Worm (Caenorhabditis elegans) whole organism, L4 larva: ENCODE data around the gene nlp-59.

Experiments used
- T20F7.1 ChIP-seq: fragments of 200-800 bp; sonication (Bioruptor generic); optimal IDR thresholded peaks from 2 replicates; lab custom pipeline; 2018; ENCODE audit warnings: mild to moderate bottlenecking, missing genetic modification characterization, missing compliant biosample characterization
- T26A8.4 ChIP-seq: fragments of 200-800 bp; sonication (Bioruptor generic); IDR thresholded peaks from 2 replicates; pipeline ENCODE4 v1.3.6; 2022; ENCODE audit warnings: missing genetic modification characterization, missing compliant biosample characterization
- Y48G9A.11 ChIP-seq: fragments of 200-800 bp; sonication (Bioruptor generic); IDR thresholded peaks from 2 replicates; pipeline ENCODE4 v1.3.6; 2022; ENCODE audit warnings: missing genetic modification reagents, missing genetic modification characterization, missing compliant biosample characterization
- Y75B8A.6 ChIP-seq: fragments of 200-800 bp; sonication (Bioruptor generic); IDR thresholded peaks from 2 replicates; pipeline ENCODE4 v1.3.6; 2022; ENCODE audit warnings: missing genetic modification reagents, missing genetic modification characterization, missing compliant biosample characterization
- ceh-82 ChIP-seq: sonication (generic microtip); optimal IDR thresholded peaks from 2 replicates; lab custom pipeline; 2017; ENCODE audit warnings: missing biosample characterization, missing genetic modification characterization
- ctbp-1 ChIP-seq: fragments of 200-800 bp; sonication (Bioruptor generic); IDR thresholded peaks from 2 replicates; pipeline ENCODE4 v1.3.6; 2022; ENCODE audit warnings: missing genetic modification reagents, missing genetic modification characterization, missing compliant biosample characterization
- daf-16 ChIP-seq, 3 experiments: sonication (generic microtip); optimal IDR thresholded peaks; 2 replicates each; lab custom pipeline; 2016 to 2017; ENCODE audit warnings: missing genetic modification characterization in 3 of 3, missing genetic modification reagents in 3 of 3, mild to moderate bottlenecking in 2 of 3, missing compliant biosample characterization in 2 of 3, missing biosample characterization in 1 of 3, moderate library complexity in 1 of 3
- daf-19 ChIP-seq: fragments of 200-800 bp; sonication (Bioruptor generic); conservative IDR thresholded peaks from 2 replicates; pipeline ENCODE4 v1.3.6; 2022; ENCODE audit warnings: missing genetic modification characterization, missing compliant biosample characterization
- dmd-6 ChIP-seq: fragments of 200-800 bp; sonication (Bioruptor generic); IDR thresholded peaks from 2 replicates; pipeline ENCODE4 v1.3.6; 2022; ENCODE audit warnings: missing genetic modification reagents, missing genetic modification characterization, missing compliant biosample characterization
- dmd-8 ChIP-seq: fragments of 200-800 bp; sonication (Bioruptor generic); IDR thresholded peaks from 2 replicates; pipeline ENCODE4 v1.3.6; 2022; ENCODE audit warnings: missing genetic modification characterization, missing compliant biosample characterization
- dve-1 ChIP-seq: sonication (generic microtip); optimal IDR thresholded peaks from 2 replicates; lab custom pipeline; 2017; ENCODE audit warnings: antibody characterized with exemption, mild to moderate bottlenecking, missing genetic modification characterization, missing compliant biosample characterization; ENCODE audit not compliant: insufficient read depth
- egl-27 ChIP-seq: sonication (generic microtip); optimal IDR thresholded peaks from 3 replicates; lab custom pipeline; 2017; ENCODE audit warnings: missing biosample characterization, missing genetic modification reagents, missing genetic modification characterization
- fkh-10 ChIP-seq: fragments of 150-350 bp; optimal IDR thresholded peaks from 2 replicates; lab custom pipeline; 2014; ENCODE audit warnings: missing biosample characterization, missing genetic modification reagents, missing genetic modification characterization
- hlh-11 ChIP-seq: fragments of 200-800 bp; sonication (Bioruptor generic); optimal IDR thresholded peaks from 2 replicates; lab custom pipeline; 2018; ENCODE audit warnings: mild to moderate bottlenecking, missing genetic modification characterization, missing compliant biosample characterization
- hlh-30 ChIP-seq: sonication (generic microtip); optimal IDR thresholded peaks from 2 replicates; lab custom pipeline; 2017; ENCODE audit warnings: antibody characterized with exemption, mild to moderate bottlenecking, missing genetic modification characterization, missing compliant biosample characterization; ENCODE audit not compliant: insufficient read depth
- hmg-1.1 ChIP-seq: fragments of 200-800 bp; sonication (Bioruptor generic); IDR thresholded peaks from 2 replicates; pipeline ENCODE4 v1.3.6; 2022; ENCODE audit warnings: missing genetic modification reagents, missing genetic modification characterization, missing compliant biosample characterization
- lim-7 ChIP-seq: fragments of 200-800 bp; sonication (Bioruptor generic); IDR thresholded peaks from 2 replicates; pipeline ENCODE4 v1.3.6; 2022; ENCODE audit warnings: missing genetic modification characterization, missing compliant biosample characterization
- lin-15B ChIP-seq: fragments of 150-350 bp; sonication (generic microtip); optimal IDR thresholded peaks from 3 replicates; lab custom pipeline; 2014; ENCODE audit warnings: missing biosample characterization, missing genetic modification characterization
- lin-29 ChIP-seq: fragments of 200-800 bp; sonication (Bioruptor generic); IDR thresholded peaks from 2 replicates; pipeline ENCODE4 v1.3.6; 2022; ENCODE audit warnings: missing genetic modification reagents, missing genetic modification characterization, missing compliant biosample characterization
- lin-38 ChIP-seq: fragments of 200-800 bp; sonication (Bioruptor generic); IDR thresholded peaks from 2 replicates; pipeline ENCODE4 v1.3.6; 2022; ENCODE audit warnings: missing genetic modification reagents, missing genetic modification characterization, missing compliant biosample characterization
- lin-39 ChIP-seq: fragments of 150-350 bp; optimal IDR thresholded peaks from 2 replicates; lab custom pipeline; 2014; ENCODE audit warnings: missing biosample characterization, missing genetic modification reagents, missing genetic modification characterization
- lir-3 ChIP-seq: sonication (generic microtip); optimal IDR thresholded peaks from 2 replicates; lab custom pipeline; 2016; ENCODE audit warnings: mild to moderate bottlenecking, missing genetic modification characterization, missing compliant biosample characterization
- lsy-2 ChIP-seq, 2 experiments: fragments of 150-350 bp in 1 of 2; sonication (generic microtip) in 1 of 2; optimal IDR thresholded peaks; 2 replicates each; lab custom pipeline; 2014 to 2017; ENCODE audit warnings: missing biosample characterization in 2 of 2, missing genetic modification characterization in 2 of 2
- madf-9 ChIP-seq: fragments of 200-800 bp; sonication (Bioruptor generic); conservative IDR thresholded peaks from 2 replicates; pipeline ENCODE4 v1.3.6; 2022; ENCODE audit warnings: missing genetic modification reagents, missing genetic modification characterization, missing compliant biosample characterization
- mxl-2 ChIP-seq: fragments of 200-800 bp; sonication (Bioruptor generic); conservative IDR thresholded peaks from 2 replicates; pipeline ENCODE4 v1.3.6; 2022; ENCODE audit warnings: missing genetic modification reagents, missing genetic modification characterization, missing compliant biosample characterization
- mxl-3 ChIP-seq: fragments of 200-800 bp; sonication (Bioruptor generic); optimal IDR thresholded peaks from 2 replicates; lab custom pipeline; 2018; ENCODE audit warnings: mild to moderate bottlenecking, missing genetic modification characterization, missing compliant biosample characterization
- nhr-10 ChIP-seq: fragments of 150-350 bp; optimal IDR thresholded peaks from 2 replicates; lab custom pipeline; 2014; ENCODE audit warnings: missing biosample characterization, missing genetic modification characterization
- nhr-111 ChIP-seq: fragments of 200-800 bp; sonication (Bioruptor generic); optimal IDR thresholded peaks from 2 replicates; lab custom pipeline; 2018; ENCODE audit warnings: mild to moderate bottlenecking, missing genetic modification characterization, missing compliant biosample characterization
- nhr-28 ChIP-seq: fragments of 150-350 bp; optimal IDR thresholded peaks from 2 replicates; lab custom pipeline; 2014; ENCODE audit warnings: missing biosample characterization, missing genetic modification characterization
- nhr-6 ChIP-seq: fragments of 150-350 bp; optimal IDR thresholded peaks from 2 replicates; lab custom pipeline; 2014; ENCODE audit warnings: missing biosample characterization, missing genetic modification characterization
- nhr-76 ChIP-seq: fragments of 150-350 bp; optimal IDR thresholded peaks from 2 replicates; lab custom pipeline; 2014; ENCODE audit warnings: missing biosample characterization, missing genetic modification characterization
- nhr-77 ChIP-seq: fragments of 150-350 bp; optimal IDR thresholded peaks from 2 replicates; lab custom pipeline; 2014; ENCODE audit warnings: missing biosample characterization, missing genetic modification characterization
- saeg-2 ChIP-seq: fragments of 200-800 bp; sonication (Bioruptor generic); IDR thresholded peaks from 2 replicates; pipeline ENCODE4 v1.3.6; 2022; ENCODE audit warnings: missing genetic modification reagents, missing genetic modification characterization, missing compliant biosample characterization
- tag-97 ChIP-seq: fragments of 200-800 bp; sonication (Bioruptor generic); IDR thresholded peaks from 2 replicates; pipeline ENCODE4 v1.3.6; 2022; ENCODE audit warnings: missing genetic modification characterization, missing compliant biosample characterization
- unc-130 ChIP-seq: sonication (generic microtip); optimal IDR thresholded peaks from 2 replicates; lab custom pipeline; 2016; ENCODE audit warnings: missing genetic modification reagents, missing genetic modification characterization, missing compliant biosample characterization

Gene nlp-59

ce11 chrV:14992627-14993117 lies 21.4 kb downstream of the nlp-59 start, which contains the start of gene T01C3.3:
Gene T01C3.3, minus strand, starts transcription at chrV:14992677.
- peak; percentile 63 for TF ChIP-seq lin-38 (GFP tag; lab: Robert Waterston, UW)
- peak; percentile 81 for TF ChIP-seq Y48G9A.11
- TF ChIP-seq hmg-1.1 (GFP tag; lab: Robert Waterston, UW): no peak
- peak; percentile 59 for TF ChIP-seq unc-130 (GFP tag; lab: Kevin White, UChicago)
- TF ChIP-seq, all 104 proteins: peak for 3

DNA sequence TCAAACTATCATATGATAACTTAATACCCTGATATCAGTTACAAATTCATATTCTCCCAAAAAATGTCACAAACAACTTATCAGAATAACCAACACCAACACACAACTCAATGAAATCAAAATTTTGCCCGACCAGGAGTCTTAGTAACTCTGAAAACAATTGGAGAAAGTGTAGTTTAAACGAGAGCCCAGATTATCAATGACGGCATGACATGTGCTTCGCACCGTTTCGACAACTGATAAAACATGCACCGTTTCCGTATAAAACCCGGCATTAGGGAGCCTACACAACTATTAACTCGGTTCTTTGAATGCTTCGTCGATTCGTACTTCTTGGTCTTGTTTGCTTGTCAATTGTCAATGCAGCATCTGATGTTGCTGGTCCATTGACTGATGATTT lies 22.4 kb downstream of the nlp-59 start, which contains the start of gene fil-1:
TSS of gene fil-1 (plus strand) at position 219 of the 400 bp plus-strand sequence.
- TF ChIP-seq T26A8.4 (GFP tag; lab: Robert Waterston, UW) (no peak), madf-9 (GFP tag; lab: Robert Waterston, UW) (no peak), saeg-2 (GFP tag; lab: Robert Waterston, UW) (no peak), dmd-6 (GFP tag; lab: Robert Waterston, UW) (peak; percentile 65), lim-7 (GFP tag; lab: Robert Waterston, UW) (no peak), daf-16 (GFP tag; optimal IDR thresholded peaks at IDR 0.05; lab: Kevin White, UChicago) (no peak), daf-16 (tag; optimal IDR thresholded peaks at IDR 0.05; lab: Kevin White, UChicago) (peak; percentile 88), nhr-77 (tag; lab: Kevin White, UChicago) (no peak), nhr-28 (tag; lab: Kevin White, UChicago) (peak; percentile 59), fkh-10 (GFP tag; lab: Kevin White, UChicago) (no peak), lir-3 (tag; lab: Kevin White, UChicago) (no peak), nhr-10 (tag; lab: Kevin White, UChicago) (no peak), lsy-2 (tag; optimal IDR thresholded peaks at IDR 0.05; lab: Kevin White, UChicago) (no peak), mxl-3 (GFP tag; lab: Kevin White, UChicago) (peak; percentile 52), ceh-82 (no peak), hlh-11 (tag; lab: Kevin White, UChicago) (peak; percentile 34), dve-1 (tag; lab: Kevin White, UChicago) (peak; percentile 26)
- TF ChIP-seq, all 104 proteins: peak for 6

- TF ChIP-seq lin-39 (tag; lab: Kevin White, UChicago) (no peak), nhr-76 (tag; lab: Kevin White, UChicago) (no peak), ceh-82 (no peak), egl-27 (tag; lab: Kevin White, UChicago) (no peak), daf-19 (GFP tag; lab: Robert Waterston, UW) (no peak), nhr-111 (no peak), ctbp-1 (GFP tag; lab: Robert Waterston, UW) (no peak), lin-15B (tag; lab: Kevin White, UChicago) (no peak), lin-29 (no peak), mxl-2 (no peak), dmd-8 (GFP tag; lab: Robert Waterston, UW) (no peak), nhr-10 (tag; lab: Kevin White, UChicago) (no peak), Y75B8A.6 (GFP tag; lab: Robert Waterston, UW) (no peak), tag-97 (GFP tag; lab: Robert Waterston, UW) (no peak), hlh-30 (tag; lab: Kevin White, UChicago) (no peak), nhr-6 (tag; lab: Kevin White, UChicago) (no peak), T20F7.1 (GFP tag; lab: Kevin White, UChicago) (no peak)
Measured at ce11 chrV:14996236-14996635, 25.0 kb downstream of the nlp-59 start, which contains the start of gene irld-14. Gene irld-14, plus strand, starts transcription at chrV:14996536.
